Worm (Caenorhabditis elegans): ENCODE data around the gene F41G3.3.

ce11 chrII:6718221-6718620 lies 38.1 kb upstream of the F41G3.3 start, which contains the start of gene tsp-10:
- TF ChIP-seq W03F9.2 (tag; optimal IDR thresholded peaks at IDR 0.05) (no peak), him-1 (tag; optimal IDR thresholded peaks at IDR 0.05) (no peak)

All from whole organism, L4/young adult.